Worm (Caenorhabditis elegans) whole organism, midembryonic: Measurements from ENCODE around the gene npr-40.

Source experiments
- T22C8.4 ChIP-seq: fragments of 200-800 bp; sonication (Bioruptor generic); IDR thresholded peaks from 2 replicates; pipeline ENCODE4 v1.3.6; 2022; ENCODE audit warnings: missing genetic modification characterization, missing compliant biosample characterization
- cog-1 ChIP-seq: sonication (generic microtip); optimal IDR thresholded peaks from 2 replicates; lab custom pipeline; 2016; ENCODE audit warnings: missing genetic modification characterization, missing compliant biosample characterization
- flt-1 ChIP-seq: fragments of 200-800 bp; sonication (Bioruptor generic); IDR thresholded peaks from 2 replicates; pipeline ENCODE4 v1.3.6; 2022; ENCODE audit warnings: missing genetic modification characterization, missing compliant biosample characterization
- klf-2 ChIP-seq: fragments of 200-800 bp; sonication (Bioruptor generic); conservative IDR thresholded peaks from 2 replicates; pipeline ENCODE4 v1.3.6; 2022; ENCODE audit warnings: missing genetic modification reagents, missing genetic modification characterization, missing compliant biosample characterization
- med-1 ChIP-seq: sonication (generic microtip); optimal IDR thresholded peaks from 2 replicates; lab custom pipeline; 2017; ENCODE audit warnings: missing genetic modification characterization, mild to moderate bottlenecking, missing compliant biosample characterization, antibody characterized with exemption, missing genetic modification reagents; ENCODE audit not compliant: insufficient read depth
- ref-1 ChIP-seq: fragments of 200-800 bp; sonication (Bioruptor generic); conservative IDR thresholded peaks from 2 replicates; pipeline ENCODE4 v1.3.6; 2022; ENCODE audit warnings: missing genetic modification reagents, missing genetic modification characterization, missing compliant biosample characterization
- tab-1 ChIP-seq: fragments of 200-800 bp; sonication (Bioruptor generic); IDR thresholded peaks from 2 replicates; pipeline ENCODE4 v1.3.6; 2022; ENCODE audit warnings: missing genetic modification characterization, missing compliant biosample characterization
- ztf-23 ChIP-seq: fragments of 200-800 bp; sonication (Bioruptor generic); IDR thresholded peaks from 2 replicates; pipeline ENCODE4 v1.3.6; 2022; ENCODE audit warnings: missing genetic modification reagents, missing genetic modification characterization, missing compliant biosample characterization
- ztf-29 ChIP-seq: fragments of 200-800 bp; sonication (Bioruptor generic); IDR thresholded peaks from 2 replicates; pipeline ENCODE4 v1.3.6; 2022; ENCODE audit warnings: missing genetic modification reagents, missing genetic modification characterization, missing compliant biosample characterization

The npr-40 gene

DNA sequence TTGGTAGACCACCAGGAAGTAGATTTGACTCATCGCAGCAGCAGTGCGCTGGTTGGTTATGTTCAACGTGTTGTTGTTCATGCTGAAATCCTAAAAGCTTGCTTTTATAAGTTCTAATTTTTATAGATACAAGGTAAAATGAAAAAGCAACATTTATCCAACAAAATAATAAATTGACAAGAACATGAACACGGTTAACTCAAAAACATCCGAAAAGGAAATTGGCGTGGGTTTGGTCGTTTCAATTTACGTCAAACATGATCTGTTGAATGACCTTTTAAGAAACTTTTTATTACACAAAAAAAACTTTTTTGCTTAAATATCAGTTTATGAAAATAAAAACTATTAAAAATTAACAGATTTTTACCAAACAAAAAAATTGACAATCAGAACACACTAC lies 10.2 kb downstream of the npr-40 start, which contains the start of gene ntr-2:
TSS of gene ntr-2 (minus strand) at position 101 of the 400 bp plus-strand sequence.
- TF ChIP-seq klf-2 (GFP tag; lab: Robert Waterston, UW) (no peak), med-1 (GFP tag; lab: Kevin White, UChicago) (no peak), cog-1 (no peak), tab-1 (GFP tag; lab: Robert Waterston, UW) (no peak), flt-1 (no peak), ref-1 (no peak), T22C8.4 (GFP tag; lab: Robert Waterston, UW) (no peak), ztf-23 (GFP tag; lab: Robert Waterston, UW) (no peak), ztf-29 (no peak)

DNA sequence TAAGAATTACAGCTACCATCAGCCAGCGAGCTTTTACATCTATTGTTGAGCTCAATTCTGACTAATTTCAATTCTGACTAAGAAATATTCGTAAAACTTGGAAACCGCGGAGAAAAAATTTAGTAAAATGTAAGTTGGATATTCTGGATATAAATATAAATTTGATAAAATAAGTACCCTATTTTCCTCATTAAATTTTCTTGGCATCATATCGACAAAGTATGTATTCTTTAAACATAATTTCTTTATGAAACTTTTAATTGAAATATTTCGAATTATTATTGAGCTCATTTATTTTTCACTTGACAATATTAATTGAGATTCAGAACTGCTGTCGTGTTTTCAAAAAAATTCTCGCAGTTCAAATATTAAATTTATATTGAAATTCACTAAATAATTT lies 10.9 kb downstream of the npr-40 start:
- TF ChIP-seq cog-1 (no peak), med-1 (GFP tag; lab: Kevin White, UChicago) (no peak), tab-1 (GFP tag; lab: Robert Waterston, UW) (no peak), T22C8.4 (GFP tag; lab: Robert Waterston, UW) (no peak), flt-1 (no peak), ref-1 (no peak), ztf-29 (no peak), ztf-23 (GFP tag; lab: Robert Waterston, UW) (no peak), klf-2 (GFP tag; lab: Robert Waterston, UW) (no peak)

DNA sequence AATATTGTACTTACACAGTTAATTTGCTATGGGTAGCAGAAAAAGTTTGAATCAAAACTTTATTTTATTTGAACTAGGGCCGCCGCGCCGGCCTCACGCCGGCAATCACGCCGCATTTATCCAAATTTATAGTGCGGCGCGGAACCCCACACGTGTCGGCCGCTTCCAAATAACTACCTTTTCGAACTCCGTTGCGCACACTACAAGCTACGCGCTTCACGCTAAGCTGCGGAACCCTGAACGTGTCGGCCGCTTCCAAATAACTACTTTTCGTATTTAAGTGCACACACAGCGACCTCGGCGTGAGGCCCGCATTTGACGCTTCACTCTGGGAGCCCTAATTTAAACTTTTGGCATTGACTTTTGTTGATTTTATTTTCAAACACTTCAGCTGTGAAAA lies 12.8 kb downstream of the npr-40 start:
- TF ChIP-seq ztf-29, result no peak
- TF ChIP-seq ztf-23 (GFP tag; lab: Robert Waterston, UW), result no peak
- TF ChIP-seq ref-1, result no peak
- TF ChIP-seq T22C8.4 (GFP tag; lab: Robert Waterston, UW), result no peak
- no peak for TF ChIP-seq klf-2 (GFP tag; lab: Robert Waterston, UW)
- no peak for TF ChIP-seq cog-1
- TF ChIP-seq flt-1, result no peak

DNA sequence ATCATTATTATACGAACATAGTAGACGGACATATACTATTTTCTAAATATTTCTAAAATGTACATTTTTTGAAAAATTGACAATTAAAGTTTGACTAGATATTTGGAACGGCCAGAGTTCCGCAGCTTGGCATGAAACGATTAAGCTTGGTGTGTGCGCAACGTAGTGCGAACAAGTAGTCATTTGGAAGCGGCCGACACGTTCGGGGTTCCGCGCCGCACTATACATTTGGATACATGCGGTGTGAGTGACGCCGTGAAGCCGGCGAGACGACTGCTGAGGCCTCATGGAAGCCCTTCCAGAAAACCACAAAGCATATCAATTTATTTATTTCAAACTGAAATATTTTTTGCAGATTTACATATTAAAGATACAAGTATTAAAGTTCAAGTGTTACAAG lies 19.6 kb downstream of the npr-40 start:
- no peak for TF ChIP-seq T22C8.4 (GFP tag; lab: Robert Waterston, UW)
- no peak for TF ChIP-seq cog-1
- no peak for TF ChIP-seq klf-2 (GFP tag; lab: Robert Waterston, UW)
- no peak for TF ChIP-seq tab-1 (GFP tag; lab: Robert Waterston, UW)
- no peak for TF ChIP-seq ztf-29
- TF ChIP-seq med-1 (GFP tag; lab: Kevin White, UChicago), result no peak

DNA sequence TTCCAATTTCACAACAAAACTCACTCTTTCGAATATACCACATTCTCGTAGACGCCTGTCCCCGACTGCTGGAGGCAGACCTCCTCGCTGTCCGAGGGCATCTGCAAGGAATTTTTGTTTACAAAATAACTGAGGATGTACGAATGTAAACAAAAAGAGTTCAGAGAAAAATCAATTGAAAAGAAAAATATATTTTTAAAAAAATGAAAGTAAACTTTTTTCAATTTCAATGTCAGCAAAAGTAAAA lies 27.5 kb downstream of the npr-40 start, which contains the start of gene mrp-5:
TSS of gene mrp-5 (minus strand) at position 101 of the 247 bp plus-strand sequence.
- TF ChIP-seq med-1 (GFP tag; lab: Kevin White, UChicago) (no peak), tab-1 (GFP tag; lab: Robert Waterston, UW) (no peak), ref-1 (no peak), ztf-23 (GFP tag; lab: Robert Waterston, UW) (no peak), ztf-29 (no peak), cog-1 (no peak), klf-2 (GFP tag; lab: Robert Waterston, UW) (no peak), T22C8.4 (GFP tag; lab: Robert Waterston, UW) (no peak), flt-1 (no peak)

DNA sequence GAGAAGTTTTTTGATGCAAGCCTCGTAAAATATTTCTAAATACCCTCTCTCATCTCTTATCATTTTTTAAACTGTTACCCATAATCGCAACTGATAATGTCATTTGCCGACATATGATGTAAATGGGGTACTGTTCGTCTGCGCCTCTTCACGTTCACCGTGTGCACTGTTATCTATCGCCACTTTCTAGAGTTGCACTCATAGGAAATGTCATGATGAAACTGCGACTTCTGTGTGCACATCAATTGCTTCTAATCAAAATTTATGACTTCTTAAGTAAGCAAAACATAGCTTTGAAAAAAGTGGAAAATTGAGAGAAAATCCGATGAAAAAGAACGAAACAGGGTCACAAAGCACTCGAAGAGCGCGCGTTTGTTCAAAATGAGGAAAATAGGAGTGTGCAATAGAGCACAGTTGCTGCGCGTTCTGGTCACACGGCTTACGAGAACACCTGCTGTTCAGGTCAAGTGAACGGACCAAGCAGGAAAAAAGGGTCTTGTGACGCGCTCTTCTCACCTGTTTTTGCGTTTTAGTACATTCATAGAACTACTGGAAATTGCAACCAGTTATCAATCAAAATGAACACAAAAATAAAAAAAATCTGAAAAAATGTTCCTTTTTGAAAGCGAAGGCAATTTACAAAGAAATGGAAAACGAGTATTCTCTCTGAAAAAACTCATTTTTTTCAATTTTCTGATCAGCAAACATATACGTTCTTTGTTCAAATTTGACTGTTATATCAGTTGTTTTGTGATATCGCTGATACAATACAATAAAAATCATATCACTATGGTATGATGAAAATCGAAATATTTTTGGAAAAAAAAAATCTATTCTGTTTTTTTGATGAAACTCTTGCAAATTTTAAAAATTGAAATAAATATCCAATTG lies 28.1 kb downstream of the npr-40 start:
- TF ChIP-seq cog-1 (no peak), klf-2 (GFP tag; lab: Robert Waterston, UW) (no peak), ztf-23 (GFP tag; lab: Robert Waterston, UW) (no peak), ztf-29 (0 out of 2 replicates have a peak, but pooled peaks have one; percentile 12), flt-1 (no peak), T22C8.4 (GFP tag; lab: Robert Waterston, UW) (no peak), med-1 (GFP tag; lab: Kevin White, UChicago) (no peak), tab-1 (GFP tag; lab: Robert Waterston, UW) (no peak)

DNA sequence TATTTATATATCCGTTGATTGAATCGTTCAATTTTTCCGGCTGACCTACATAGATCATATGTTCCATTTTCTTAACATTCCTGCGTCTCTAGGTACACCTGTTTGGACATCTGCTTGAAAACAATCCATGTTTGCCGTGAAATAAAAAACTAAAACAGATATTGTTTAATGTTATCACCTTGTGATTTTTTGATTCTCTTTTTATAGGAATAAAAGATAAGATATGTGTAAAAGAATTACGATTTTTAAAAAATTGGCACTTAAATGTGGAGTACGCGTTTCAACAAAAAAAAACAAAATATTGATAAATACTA lies 28.7 kb downstream of the npr-40 start:
- no peak for TF ChIP-seq tab-1 (GFP tag; lab: Robert Waterston, UW)
- TF ChIP-seq cog-1, result no peak
- no peak for TF ChIP-seq flt-1
- TF ChIP-seq ztf-23 (GFP tag; lab: Robert Waterston, UW), result no peak
- no peak for TF ChIP-seq ref-1
- TF ChIP-seq ztf-29, result no peak
- TF ChIP-seq klf-2 (GFP tag; lab: Robert Waterston, UW), result no peak
- no peak for TF ChIP-seq T22C8.4 (GFP tag; lab: Robert Waterston, UW)
- TF ChIP-seq med-1 (GFP tag; lab: Kevin White, UChicago), result no peak

DNA sequence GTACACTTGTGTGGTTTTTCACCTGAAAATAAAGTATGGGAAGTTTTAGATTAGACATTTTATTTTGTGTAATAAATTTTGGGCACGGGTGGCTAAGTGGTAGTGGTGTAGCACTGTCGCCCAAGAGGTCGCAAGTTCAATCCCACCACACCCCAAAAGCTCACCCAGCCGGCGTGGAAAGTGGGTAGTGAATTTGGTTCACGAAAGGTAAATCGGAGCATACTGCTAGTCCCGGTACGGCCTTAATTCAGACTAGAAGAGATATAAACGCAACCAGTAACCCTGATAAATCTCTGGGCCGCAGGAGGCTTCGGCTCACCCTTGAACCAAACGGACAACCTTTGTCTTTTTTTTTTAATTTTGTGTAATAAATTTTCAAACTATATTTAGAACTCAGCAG lies 33.2 kb downstream of the npr-40 start:
- TF ChIP-seq T22C8.4 (GFP tag; lab: Robert Waterston, UW) (no peak), tab-1 (GFP tag; lab: Robert Waterston, UW) (no peak), flt-1 (no peak), med-1 (GFP tag; lab: Kevin White, UChicago) (no peak), ztf-29 (no peak), ref-1 (no peak), klf-2 (GFP tag; lab: Robert Waterston, UW) (no peak), cog-1 (no peak), ztf-23 (GFP tag; lab: Robert Waterston, UW) (no peak)

DNA sequence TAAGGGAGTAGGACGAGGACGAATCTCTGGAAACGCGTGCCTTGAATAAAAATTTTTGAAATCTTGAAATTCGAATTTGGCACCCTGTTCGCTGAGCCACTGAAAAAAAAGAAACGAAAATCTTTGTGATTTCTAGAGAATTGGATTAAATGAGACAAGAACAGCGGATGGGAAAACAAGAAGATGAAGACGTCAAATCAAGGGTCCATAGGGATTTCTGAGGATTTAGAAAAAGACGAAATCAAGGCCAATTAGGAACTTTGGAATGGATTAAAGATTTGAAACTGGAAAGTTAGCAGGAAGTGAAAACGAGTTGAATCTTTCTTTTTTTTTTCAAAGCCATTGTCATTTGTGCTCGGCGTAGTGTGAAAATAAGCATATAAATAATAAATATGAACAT lies 35.9 kb downstream of the npr-40 start, which contains the start of gene pag-3:
TSS of gene pag-3 (minus strand) at position 101 of the 400 bp plus-strand sequence.
- TF ChIP-seq klf-2 (GFP tag; lab: Robert Waterston, UW) (no peak), ztf-23 (GFP tag; lab: Robert Waterston, UW) (no peak), flt-1 (no peak), tab-1 (GFP tag; lab: Robert Waterston, UW) (no peak)

DNA sequence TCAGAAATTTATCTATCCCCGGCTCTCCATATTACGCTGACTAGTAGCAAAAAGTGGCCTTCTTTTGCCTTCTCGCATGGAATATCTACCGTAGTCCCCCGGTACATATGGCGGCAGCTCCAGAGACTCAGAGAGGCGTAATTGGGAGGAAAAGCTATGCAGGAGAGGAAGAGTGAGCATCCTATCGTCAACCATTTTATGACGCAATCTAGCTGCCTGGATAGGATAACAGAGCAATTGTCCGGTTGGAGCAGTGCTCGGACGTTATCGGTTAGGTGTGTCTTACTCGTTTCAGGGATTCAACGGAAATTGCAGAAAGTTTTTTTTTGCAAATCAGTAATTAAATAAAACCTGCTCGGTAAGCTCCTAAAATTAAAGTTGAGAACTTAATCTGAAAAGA lies 38.5 kb downstream of the npr-40 start:
- TF ChIP-seq med-1 (GFP tag; lab: Kevin White, UChicago), result no peak
- no peak for TF ChIP-seq ztf-23 (GFP tag; lab: Robert Waterston, UW)
- TF ChIP-seq cog-1, result no peak
- TF ChIP-seq T22C8.4 (GFP tag; lab: Robert Waterston, UW), result no peak
- TF ChIP-seq flt-1, result no peak
- TF ChIP-seq ztf-29, result no peak
- no peak for TF ChIP-seq tab-1 (GFP tag; lab: Robert Waterston, UW)
- no peak for TF ChIP-seq ref-1
- TF ChIP-seq klf-2 (GFP tag; lab: Robert Waterston, UW), result no peak
